Fruit fly (Drosophila melanogaster): ENCODE measurements around the gene CG12321.

Gene CG12321

dm6 chr3R:18197802-18198148 is 9.3 kb upstream of the CG12321 start:
- no peak for TF ChIP-seq CG33017 (tag; optimal IDR thresholded peaks at IDR 0.05)
- no peak for TF ChIP-seq pad (GFP tag; optimal IDR thresholded peaks at IDR 0.05)
- TF ChIP-seq Mnt (GFP tag; optimal IDR thresholded peaks at IDR 0.05): no peak
- TF ChIP-seq Clk (GFP tag; optimal IDR thresholded peaks at IDR 0.05): no peak
- no peak for TF ChIP-seq CG5204 (GFP tag; optimal IDR thresholded peaks at IDR 0.05)
- TF ChIP-seq cnc (optimal IDR thresholded peaks at IDR 0.05): no peak
- TF ChIP-seq toe (GFP tag; optimal IDR thresholded peaks at IDR 0.05): no peak
- TF ChIP-seq CG7045 (GFP tag; optimal IDR thresholded peaks at IDR 0.05): no peak
- no peak for TF ChIP-seq cic (GFP tag; optimal IDR thresholded peaks at IDR 0.05)
- no peak for TF ChIP-seq CG12768 (GFP tag; optimal IDR thresholded peaks at IDR 0.05)
- TF ChIP-seq kay (GFP tag; ENCODE audit: borderline replicate concordance): no peak
- TF ChIP-seq CG11617 (GFP tag; optimal IDR thresholded peaks at IDR 0.05): no peak
- no peak for TF ChIP-seq tj (GFP tag; optimal IDR thresholded peaks at IDR 0.05)
- TF ChIP-seq bab1 (GFP tag; optimal IDR thresholded peaks at IDR 0.05): no peak
- TF ChIP-seq CG1620 (GFP tag; optimal IDR thresholded peaks at IDR 0.05): no peak
- no peak for TF ChIP-seq Crg-1 (GFP tag; optimal IDR thresholded peaks at IDR 0.05)

- no peak for TF ChIP-seq Clk (GFP tag; optimal IDR thresholded peaks at IDR 0.05)
- TF ChIP-seq tj (GFP tag; optimal IDR thresholded peaks at IDR 0.05): peak; percentile 71
- peak; percentile 61 for TF ChIP-seq bab1 (GFP tag; optimal IDR thresholded peaks at IDR 0.05)
- peak; percentile 45 for TF ChIP-seq CG7045 (GFP tag; optimal IDR thresholded peaks at IDR 0.05)
- TF ChIP-seq Crg-1 (GFP tag; optimal IDR thresholded peaks at IDR 0.05): no peak
- TF ChIP-seq CG11617 (GFP tag; optimal IDR thresholded peaks at IDR 0.05): peak; percentile 76
- TF ChIP-seq CG5204 (GFP tag; optimal IDR thresholded peaks at IDR 0.05): peak; percentile 68
- peak; percentile 23 for TF ChIP-seq CG14711 (tag; optimal IDR thresholded peaks at IDR 0.05)
- TF ChIP-seq CG7101 (tag; optimal IDR thresholded peaks at IDR 0.05): peak; percentile 46
- peak; percentile 52 for TF ChIP-seq Hr96 (GFP tag; optimal IDR thresholded peaks at IDR 0.05)
- TF ChIP-seq cnc (optimal IDR thresholded peaks at IDR 0.05): no peak
- no peak for TF ChIP-seq CG1620 (GFP tag; optimal IDR thresholded peaks at IDR 0.05)
- peak; percentile 66 for TF ChIP-seq toe (GFP tag; optimal IDR thresholded peaks at IDR 0.05)
- peak; percentile 32 for TF ChIP-seq pad (GFP tag; optimal IDR thresholded peaks at IDR 0.05)
- TF ChIP-seq CG12768 (GFP tag; optimal IDR thresholded peaks at IDR 0.05): peak; percentile 7
- TF ChIP-seq kay (GFP tag; ENCODE audit: borderline replicate concordance): no peak
- TF ChIP-seq Mnt (GFP tag; optimal IDR thresholded peaks at IDR 0.05): peak; percentile 51
- peak; percentile 89 for TF ChIP-seq cic (GFP tag; optimal IDR thresholded peaks at IDR 0.05)
- TF ChIP-seq ovo (GFP tag; optimal IDR thresholded peaks at IDR 0.05): peak; percentile 83
- peak; percentile 29 for TF ChIP-seq CG33017 (tag; optimal IDR thresholded peaks at IDR 0.05)
Measured at dm6 chr3R:18196991-18197801, 8.7 kb upstream of the CG12321 start.

dm6 chr3R:18196622-18196990 is 8.1 kb upstream of the CG12321 start:
- no peak for TF ChIP-seq CG5204 (GFP tag; optimal IDR thresholded peaks at IDR 0.05)
- no peak for TF ChIP-seq kay (GFP tag; ENCODE audit: borderline replicate concordance)
- no peak for TF ChIP-seq CG12768 (GFP tag; optimal IDR thresholded peaks at IDR 0.05)
- no peak for TF ChIP-seq cic (GFP tag; optimal IDR thresholded peaks at IDR 0.05)
- no peak for TF ChIP-seq Hr96 (GFP tag; optimal IDR thresholded peaks at IDR 0.05)
- no peak for TF ChIP-seq CG14711 (tag; optimal IDR thresholded peaks at IDR 0.05)
- no peak for TF ChIP-seq ovo (GFP tag; optimal IDR thresholded peaks at IDR 0.05)
- TF ChIP-seq Clk (GFP tag; optimal IDR thresholded peaks at IDR 0.05): no peak
- TF ChIP-seq Crg-1 (GFP tag; optimal IDR thresholded peaks at IDR 0.05): no peak
- TF ChIP-seq CG33017 (tag; optimal IDR thresholded peaks at IDR 0.05): no peak
- TF ChIP-seq tj (GFP tag; optimal IDR thresholded peaks at IDR 0.05): no peak

DNA sequence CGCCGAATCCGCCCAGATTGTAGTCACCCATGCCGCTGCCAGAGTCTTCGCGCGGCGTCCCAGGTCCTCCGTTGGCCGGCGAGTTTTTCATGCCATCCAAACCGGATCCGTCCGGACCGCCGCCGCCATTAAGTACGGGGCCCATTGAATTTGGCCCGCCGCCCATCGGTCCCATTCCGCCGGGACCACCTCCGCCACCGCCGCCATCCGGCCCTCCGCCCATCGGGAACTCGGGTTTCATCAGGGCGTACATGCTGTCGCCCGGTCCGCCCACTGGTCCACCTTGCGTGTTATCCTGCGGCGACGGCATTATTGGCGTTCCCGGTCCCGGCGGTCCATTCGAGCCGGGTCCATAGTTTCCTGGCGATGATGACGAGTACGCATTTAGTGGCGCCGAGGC is 6.8 kb upstream of the CG12321 start:
- TF ChIP-seq Mnt (GFP tag; optimal IDR thresholded peaks at IDR 0.05): no peak
- no peak for TF ChIP-seq ovo (GFP tag; optimal IDR thresholded peaks at IDR 0.05)
- TF ChIP-seq cnc (optimal IDR thresholded peaks at IDR 0.05): no peak
- TF ChIP-seq CG7045 (GFP tag; optimal IDR thresholded peaks at IDR 0.05): no peak
- TF ChIP-seq cic (GFP tag; optimal IDR thresholded peaks at IDR 0.05): no peak
- no peak for TF ChIP-seq kay (GFP tag; ENCODE audit: borderline replicate concordance)
- TF ChIP-seq CG11617 (GFP tag; optimal IDR thresholded peaks at IDR 0.05): no peak
- no peak for TF ChIP-seq CG14711 (tag; optimal IDR thresholded peaks at IDR 0.05)
- no peak for TF ChIP-seq pad (GFP tag; optimal IDR thresholded peaks at IDR 0.05)
- no peak for TF ChIP-seq CG7101 (tag; optimal IDR thresholded peaks at IDR 0.05)

dm6 chr3R:18191867-18192266 is 3.4 kb upstream of the CG12321 start, which contains the start of gene CG14313:
Gene CG14313 (minus strand): TSS chr3R:18191967.
- TF ChIP-seq ovo (GFP tag; optimal IDR thresholded peaks at IDR 0.05) (no peak), Crg-1 (GFP tag; optimal IDR thresholded peaks at IDR 0.05) (no peak), CG14711 (tag; optimal IDR thresholded peaks at IDR 0.05) (no peak), toe (GFP tag; optimal IDR thresholded peaks at IDR 0.05) (no peak), CG12768 (GFP tag; optimal IDR thresholded peaks at IDR 0.05) (no peak), CG1620 (GFP tag; optimal IDR thresholded peaks at IDR 0.05) (no peak), Hr96 (GFP tag; optimal IDR thresholded peaks at IDR 0.05) (no peak)

- peak; percentile 32 for TF ChIP-seq tj (GFP tag; optimal IDR thresholded peaks at IDR 0.05)
- TF ChIP-seq Hr96 (GFP tag; optimal IDR thresholded peaks at IDR 0.05): peak; percentile 72
- peak; percentile 85 for TF ChIP-seq Crg-1 (GFP tag; optimal IDR thresholded peaks at IDR 0.05)
- TF ChIP-seq CG1620 (GFP tag; optimal IDR thresholded peaks at IDR 0.05): peak; percentile 75
- peak; percentile 80 for TF ChIP-seq CG11617 (GFP tag; optimal IDR thresholded peaks at IDR 0.05)
- no peak for TF ChIP-seq kay (GFP tag; ENCODE audit: borderline replicate concordance)
- TF ChIP-seq pad (GFP tag; optimal IDR thresholded peaks at IDR 0.05): peak; percentile 77
- TF ChIP-seq cic (GFP tag; optimal IDR thresholded peaks at IDR 0.05): peak; percentile 51
- peak; percentile 24 for TF ChIP-seq Clk (GFP tag; optimal IDR thresholded peaks at IDR 0.05)
- peak; percentile 93 for TF ChIP-seq ovo (GFP tag; optimal IDR thresholded peaks at IDR 0.05)
- peak; percentile 84 for TF ChIP-seq CG12768 (GFP tag; optimal IDR thresholded peaks at IDR 0.05)
- no peak for TF ChIP-seq cnc (optimal IDR thresholded peaks at IDR 0.05)
- peak; percentile 82 for TF ChIP-seq CG14711 (tag; optimal IDR thresholded peaks at IDR 0.05)
- peak; percentile 62 for TF ChIP-seq CG7045 (GFP tag; optimal IDR thresholded peaks at IDR 0.05)
- peak; percentile 76 for TF ChIP-seq CG33017 (tag; optimal IDR thresholded peaks at IDR 0.05)
- peak; percentile 83 for TF ChIP-seq bab1 (GFP tag; optimal IDR thresholded peaks at IDR 0.05)
- TF ChIP-seq toe (GFP tag; optimal IDR thresholded peaks at IDR 0.05): peak; percentile 59
- TF ChIP-seq CG5204 (GFP tag; optimal IDR thresholded peaks at IDR 0.05): no peak
- TF ChIP-seq Mnt (GFP tag; optimal IDR thresholded peaks at IDR 0.05): peak; percentile 69
- TF ChIP-seq CG7101 (tag; optimal IDR thresholded peaks at IDR 0.05): peak; percentile 85
Measured at dm6 chr3R:18185385-18185784, 3.1 kb downstream of the CG12321 start, which contains the start of the genes Arp5 and CG7208. Gene Arp5 (plus strand): TSS chr3R:18185498. Gene CG7208 (minus strand): TSS chr3R:18185715.
